Fruit fly (Drosophila melanogaster): ENCODE results near the gene Grasp65.

Gene Grasp65

DNA sequence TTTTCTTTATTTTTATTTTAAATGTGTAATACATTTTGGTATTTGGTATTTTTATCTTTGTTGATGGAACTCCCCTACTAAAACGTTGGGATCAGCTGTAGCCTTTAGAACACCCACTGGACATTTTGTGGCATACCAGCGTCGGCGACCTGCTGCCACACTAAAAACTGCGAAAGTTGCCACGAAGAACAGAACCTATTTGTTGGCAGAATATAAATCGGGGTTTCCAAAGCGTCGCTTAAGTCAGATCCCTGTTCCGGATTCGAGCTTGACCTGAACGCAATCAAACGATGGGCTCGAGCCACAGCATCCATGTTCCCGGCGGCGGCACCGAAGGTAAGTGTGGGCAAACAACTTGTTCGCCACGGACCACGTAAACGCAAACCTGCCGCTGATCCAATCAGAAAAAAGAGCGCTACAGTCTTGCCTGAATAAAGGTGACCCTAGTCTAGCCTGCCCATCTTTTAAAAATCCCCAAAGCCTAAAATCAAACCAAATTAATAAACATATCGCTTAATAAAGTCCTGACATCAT, at the start of gene Grasp65:
Gene Grasp65, plus strand, starts transcription at position 173 of the 534 bp plus-strand sequence.
- TF ChIP-seq Dll (optimal IDR thresholded peaks at IDR 0.05) (no peak), pan (optimal IDR thresholded peaks at IDR 0.05) (no peak), usp (GFP tag; optimal IDR thresholded peaks at IDR 0.05) (no peak), psq (optimal IDR thresholded peaks at IDR 0.05) (no peak), CG8478 (optimal IDR thresholded peaks at IDR 0.05) (no peak), EcR (GFP tag; optimal IDR thresholded peaks at IDR 0.05) (no peak)

DNA sequence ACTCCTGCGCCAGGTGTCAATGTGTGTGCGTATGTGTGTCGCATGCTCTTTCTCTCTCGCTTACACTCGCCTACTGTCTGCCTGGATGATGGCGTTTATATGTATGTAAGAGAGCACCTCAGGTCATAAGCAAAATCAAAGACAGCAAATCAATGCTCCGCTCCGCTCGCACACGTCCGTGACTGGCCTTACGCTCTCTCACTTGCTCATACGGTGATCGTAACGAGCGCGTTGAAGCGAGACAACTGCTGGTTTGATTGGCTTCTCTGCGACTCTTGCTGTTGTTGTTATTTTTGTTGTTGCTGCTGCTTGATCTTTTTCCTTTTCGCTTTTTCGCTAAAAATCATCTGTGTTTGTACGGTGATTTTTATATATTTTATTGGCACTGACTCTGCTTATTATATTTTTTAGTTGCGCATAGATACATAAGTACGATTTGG, 29.2 kb upstream of the Grasp65 start:
- TF ChIP-seq CG8478 (optimal IDR thresholded peaks at IDR 0.05), result peak; percentile 99
- no peak for TF ChIP-seq usp (GFP tag; optimal IDR thresholded peaks at IDR 0.05)
- peak; percentile 55 for TF ChIP-seq Dll (optimal IDR thresholded peaks at IDR 0.05)

DNA sequence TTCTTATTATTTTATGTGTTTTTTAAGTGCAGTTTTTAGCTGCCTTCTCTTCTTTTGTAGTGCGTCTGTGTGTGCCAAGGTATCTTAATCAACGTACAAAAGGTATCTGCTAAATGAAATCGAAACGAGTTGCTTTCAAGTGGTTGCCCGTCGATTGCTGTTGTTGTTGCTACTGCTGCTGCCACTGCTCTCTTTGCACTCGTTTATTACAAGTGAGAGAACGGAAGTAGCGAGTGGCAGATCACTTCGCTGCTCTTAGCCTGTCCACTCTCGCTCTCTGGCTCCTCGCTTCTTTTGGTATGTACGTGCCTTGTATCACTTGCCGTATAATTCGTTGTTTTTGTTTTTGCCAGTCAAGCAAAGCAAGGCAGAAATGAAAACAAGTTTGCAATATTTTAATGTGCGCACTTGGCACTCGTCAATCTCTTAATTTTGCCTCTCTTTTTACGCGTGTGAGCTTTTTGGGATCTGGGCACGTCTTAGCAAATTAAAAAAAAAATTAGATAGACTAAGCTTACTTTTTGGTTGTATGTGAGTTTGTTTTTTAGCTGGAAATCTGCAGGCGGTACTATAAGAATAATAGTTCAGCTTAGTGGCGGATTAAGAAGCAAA, 28.4 kb upstream of the Grasp65 start:
- TF ChIP-seq usp (GFP tag; optimal IDR thresholded peaks at IDR 0.05) (no peak), pan (optimal IDR thresholded peaks at IDR 0.05) (no peak), CG8478 (optimal IDR thresholded peaks at IDR 0.05) (no peak), Dll (optimal IDR thresholded peaks at IDR 0.05) (peak; percentile 27), EcR (GFP tag; optimal IDR thresholded peaks at IDR 0.05) (no peak), psq (optimal IDR thresholded peaks at IDR 0.05) (no peak)

- TF ChIP-seq EcR (GFP tag; optimal IDR thresholded peaks at IDR 0.05) (no peak), pan (optimal IDR thresholded peaks at IDR 0.05) (peak; percentile 34)
These were observed 27.7 kb upstream of the Grasp65 start for dm6 chr3L:19896892-19897684.

- TF ChIP-seq Dll (optimal IDR thresholded peaks at IDR 0.05) (no peak), pan (optimal IDR thresholded peaks at IDR 0.05) (no peak), EcR (GFP tag; optimal IDR thresholded peaks at IDR 0.05) (no peak), CG8478 (optimal IDR thresholded peaks at IDR 0.05) (no peak), psq (optimal IDR thresholded peaks at IDR 0.05) (no peak), usp (GFP tag; optimal IDR thresholded peaks at IDR 0.05) (no peak)
These were observed 27.1 kb upstream of the Grasp65 start for dm6 chr3L:19897685-19898009.

dm6 chr3L:19898547-19899282, 26.0 kb upstream of the Grasp65 start:
- TF ChIP-seq Dll (optimal IDR thresholded peaks at IDR 0.05), result no peak
- TF ChIP-seq psq (optimal IDR thresholded peaks at IDR 0.05), result no peak
- TF ChIP-seq pan (optimal IDR thresholded peaks at IDR 0.05), result peak; percentile 56
- no peak for TF ChIP-seq EcR (GFP tag; optimal IDR thresholded peaks at IDR 0.05)
- TF ChIP-seq CG8478 (optimal IDR thresholded peaks at IDR 0.05), result no peak
- TF ChIP-seq usp (GFP tag; optimal IDR thresholded peaks at IDR 0.05), result no peak

DNA sequence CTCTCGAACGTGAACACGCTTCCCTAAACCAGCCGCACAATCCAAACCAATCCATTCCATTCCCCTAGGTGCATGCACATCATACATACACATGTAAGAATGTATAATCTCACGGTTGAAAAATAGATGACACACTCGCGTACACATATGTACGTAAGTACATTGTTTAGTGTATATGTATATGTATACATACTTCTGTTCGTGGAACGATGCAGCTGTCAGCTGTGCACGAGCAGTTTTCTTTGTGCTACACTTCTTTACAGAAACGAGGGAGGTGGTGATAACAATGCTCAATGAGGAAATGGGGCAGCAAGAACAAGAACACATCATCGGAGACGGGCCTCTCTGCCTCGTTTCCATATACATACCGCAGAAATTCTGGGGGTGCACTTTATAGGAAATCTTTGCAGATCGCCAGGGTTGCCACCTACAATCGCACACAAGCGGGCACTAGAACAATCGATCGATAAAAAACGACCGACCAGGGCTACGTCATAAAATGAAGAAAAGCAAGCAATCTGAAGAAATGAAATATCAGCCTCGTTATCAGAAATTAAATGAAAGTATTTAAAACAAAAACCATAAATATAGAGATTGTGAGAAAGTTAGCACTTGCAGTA, 25.3 kb upstream of the Grasp65 start:
- no peak for TF ChIP-seq pan (optimal IDR thresholded peaks at IDR 0.05)
- TF ChIP-seq Dll (optimal IDR thresholded peaks at IDR 0.05), result no peak
- TF ChIP-seq EcR (GFP tag; optimal IDR thresholded peaks at IDR 0.05), result no peak
- TF ChIP-seq usp (GFP tag; optimal IDR thresholded peaks at IDR 0.05), result no peak
- no peak for TF ChIP-seq psq (optimal IDR thresholded peaks at IDR 0.05)
- TF ChIP-seq CG8478 (optimal IDR thresholded peaks at IDR 0.05), result no peak

DNA sequence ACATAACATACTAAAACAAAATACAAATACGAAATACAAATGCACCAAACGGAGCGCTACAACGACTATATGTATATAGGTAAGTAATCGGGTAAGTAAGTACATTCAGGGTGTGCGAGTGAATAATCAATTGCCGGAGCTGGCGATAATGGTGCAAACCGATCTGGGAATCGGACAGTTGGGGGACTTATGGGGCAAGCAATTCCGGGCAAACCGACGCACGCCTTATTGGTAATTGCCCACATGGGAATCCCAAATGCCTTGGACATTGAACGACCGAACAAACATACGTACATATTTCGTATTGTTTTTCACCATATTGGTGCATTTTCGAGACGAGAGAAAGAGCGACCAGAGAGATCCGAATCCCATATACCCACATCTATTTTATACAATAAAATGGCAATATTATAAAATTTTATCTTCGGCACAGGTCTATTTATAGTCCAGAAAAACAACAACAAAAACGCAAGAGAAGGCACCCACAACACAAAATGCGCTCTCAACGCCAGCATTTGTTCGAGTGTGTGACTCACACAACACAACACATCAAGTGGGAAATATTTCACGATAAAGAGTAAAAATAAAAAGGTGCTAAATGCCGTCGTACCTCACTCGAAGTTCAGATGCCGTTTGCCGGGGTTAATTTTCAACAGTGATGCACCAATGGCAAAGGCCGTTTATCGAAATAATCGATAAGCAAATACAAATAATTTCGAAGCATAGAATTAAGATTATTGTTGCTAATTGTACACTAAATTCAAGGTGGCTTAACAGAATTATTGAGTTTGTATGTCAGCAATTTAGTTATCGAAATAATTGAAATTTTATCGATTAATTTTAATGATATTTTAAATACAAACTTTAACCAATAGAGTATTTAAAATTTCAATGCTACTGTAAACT, 24.3 kb upstream of the Grasp65 start:
- TF ChIP-seq psq (optimal IDR thresholded peaks at IDR 0.05) (no peak), Dll (optimal IDR thresholded peaks at IDR 0.05) (no peak), usp (GFP tag; optimal IDR thresholded peaks at IDR 0.05) (no peak), EcR (GFP tag; optimal IDR thresholded peaks at IDR 0.05) (no peak), CG8478 (optimal IDR thresholded peaks at IDR 0.05) (no peak)

dm6 chr3L:19901486-19902255, 23.1 kb upstream of the Grasp65 start:
- no peak for TF ChIP-seq psq (optimal IDR thresholded peaks at IDR 0.05)
- TF ChIP-seq EcR (GFP tag; optimal IDR thresholded peaks at IDR 0.05), result no peak
- TF ChIP-seq CG8478 (optimal IDR thresholded peaks at IDR 0.05), result no peak
- no peak for TF ChIP-seq Dll (optimal IDR thresholded peaks at IDR 0.05)
- no peak for TF ChIP-seq usp (GFP tag; optimal IDR thresholded peaks at IDR 0.05)
- TF ChIP-seq pan (optimal IDR thresholded peaks at IDR 0.05), result no peak

All from whole organism.